Worm (Caenorhabditis elegans) whole organism, early embryonic: ENCODE results near the gene F44E7.4.

Experiments used
- ama-1 ChIP-seq: fragments of 150-350 bp; optimal IDR thresholded peaks from 2 replicates; lab custom pipeline; 2014
- flt-1 ChIP-seq: fragments of 200-800 bp; sonication (Bioruptor generic); IDR thresholded peaks from 2 replicates; pipeline ENCODE4 v1.3.6; 2022; ENCODE audit warnings: missing genetic modification characterization, missing compliant biosample characterization
- hmbx-1 ChIP-seq: sonication (generic microtip); optimal IDR thresholded peaks from 2 replicates; lab custom pipeline; 2016; ENCODE audit warnings: mild to moderate bottlenecking, missing genetic modification characterization, missing compliant biosample characterization
- hmg-4 ChIP-seq: fragments of 200-800 bp; sonication (Bioruptor generic); optimal IDR thresholded peaks from 2 replicates; lab custom pipeline; 2018; ENCODE audit warnings: mild to moderate bottlenecking, missing genetic modification characterization, missing compliant biosample characterization
- tra-4 ChIP-seq: sonication (generic microtip); optimal IDR thresholded peaks from 2 replicates; lab custom pipeline; 2017; ENCODE audit warnings: missing genetic modification characterization, missing compliant biosample characterization

DNA sequence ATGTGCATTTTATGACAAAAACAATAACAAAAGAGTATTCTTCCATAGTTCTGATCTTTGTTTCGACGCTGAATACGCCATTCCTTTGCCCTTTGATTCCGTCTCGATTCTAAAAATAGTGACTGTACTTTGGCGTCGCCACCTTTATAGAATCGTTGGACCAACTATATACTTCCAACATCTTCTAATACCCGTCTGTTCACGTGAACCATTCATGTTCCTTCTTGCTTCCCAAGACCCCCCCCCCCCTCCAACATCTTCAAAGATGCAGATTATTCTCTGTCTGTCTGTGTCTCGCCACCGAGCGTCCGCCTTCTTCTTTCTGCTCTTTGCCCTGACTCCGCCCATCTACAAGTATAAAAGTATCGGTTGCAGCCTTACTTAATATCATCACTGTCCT, 6.8 kb downstream of the F44E7.4 start:
- TF ChIP-seq tra-4 (tag; lab: Kevin White, UChicago) (no peak), hmg-4 (GFP tag; lab: Kevin White, UChicago) (no peak), hmbx-1 (tag; lab: Kevin White, UChicago) (no peak), ama-1 (lab: Kevin White, UChicago) (no peak), flt-1 (GFP tag; lab: Robert Waterston, UW) (no peak)
